Fruit fly (Drosophila melanogaster) whole organism, prepupa: Measurements from ENCODE around the gene CG15531.

ENCODE experiments used
- CG1621 ChIP-seq: fragments of 200-800 bp; sonication (Bioruptor generic); optimal IDR thresholded peaks from 3 replicates; lab custom pipeline; 2018; ENCODE audit warnings: missing biosample characterization, mild to moderate bottlenecking, missing genetic modification characterization
- Ets96B ChIP-seq: fragments of 200-800 bp; optimal IDR thresholded peaks from 2 replicates; lab custom pipeline; 2019; ENCODE audit warnings: missing biosample characterization, mild to moderate bottlenecking, missing genetic modification characterization, moderate library complexity
- Sox102F ChIP-seq: fragments of 200-800 bp; sonication (Bioruptor generic); optimal IDR thresholded peaks from 2 replicates; lab custom pipeline; 2016; ENCODE audit warnings: missing biosample characterization, mild to moderate bottlenecking, missing genetic modification characterization
- spab ChIP-seq: fragments of 200-800 bp; sonication (Bioruptor generic); optimal IDR thresholded peaks from 2 replicates; lab custom pipeline; 2017; ENCODE audit warnings: missing biosample characterization, mild to moderate bottlenecking, missing genetic modification characterization, missing genetic modification reagents

DNA sequence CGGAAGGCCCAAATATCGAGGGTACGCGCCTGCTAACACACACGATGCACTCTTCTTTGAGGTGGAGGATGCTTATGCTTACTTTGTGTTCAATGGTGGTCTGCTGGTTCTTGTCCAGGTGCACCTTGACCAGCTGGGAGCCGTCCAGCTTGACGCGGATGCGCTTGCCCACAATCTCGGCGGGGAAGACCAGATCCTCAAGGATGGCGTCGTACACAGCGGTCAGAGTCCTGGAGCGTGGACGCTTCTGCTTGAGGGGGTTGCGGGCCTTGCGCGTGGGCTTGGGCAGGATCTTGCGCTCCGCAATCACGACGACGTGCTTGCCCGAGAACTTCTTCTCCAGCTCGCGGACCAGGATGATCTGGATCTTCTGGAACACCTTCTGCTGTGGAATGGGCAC lies 12.0 kb upstream of the CG15531 start:
- TF ChIP-seq Ets96B (tag; lab: Kevin White, UChicago) (no peak), CG1621 (tag; lab: Kevin White, UChicago) (no peak), Sox102F (no peak), spab (GFP tag; lab: Kevin White, UChicago) (no peak)
